Fruit fly (Drosophila melanogaster) whole organism, prepupa: ENCODE results near the gene asf1.

Source experiments
- CG1621 ChIP-seq: fragments of 200-800 bp; sonication (Bioruptor generic); optimal IDR thresholded peaks from 3 replicates; lab custom pipeline; 2018; ENCODE audit warnings: missing biosample characterization, mild to moderate bottlenecking, missing genetic modification characterization
- CG6276 ChIP-seq: fragments of 200-800 bp; sonication (Bioruptor generic); optimal IDR thresholded peaks from 2 replicates; lab custom pipeline; 2017; ENCODE audit warnings: missing biosample characterization, mild to moderate bottlenecking, missing genetic modification characterization
- Eip75B ChIP-seq: fragments of 200-800 bp; sonication (Bioruptor generic); optimal IDR thresholded peaks from 3 replicates; lab custom pipeline; 2016; ENCODE audit warnings: missing biosample characterization, missing genetic modification characterization
- dsx ChIP-seq: fragments of 200-800 bp; optimal IDR thresholded peaks from 3 replicates; lab custom pipeline; 2019; ENCODE audit warnings: missing biosample characterization, mild to moderate bottlenecking, missing genetic modification characterization, moderate library complexity; ENCODE audit not compliant: poor library complexity, severe bottlenecking
- net ChIP-seq: fragments of 200-800 bp; sonication (Bioruptor generic); optimal IDR thresholded peaks from 3 replicates; lab custom pipeline; 2016; ENCODE audit warnings: missing biosample characterization, missing genetic modification characterization

DNA sequence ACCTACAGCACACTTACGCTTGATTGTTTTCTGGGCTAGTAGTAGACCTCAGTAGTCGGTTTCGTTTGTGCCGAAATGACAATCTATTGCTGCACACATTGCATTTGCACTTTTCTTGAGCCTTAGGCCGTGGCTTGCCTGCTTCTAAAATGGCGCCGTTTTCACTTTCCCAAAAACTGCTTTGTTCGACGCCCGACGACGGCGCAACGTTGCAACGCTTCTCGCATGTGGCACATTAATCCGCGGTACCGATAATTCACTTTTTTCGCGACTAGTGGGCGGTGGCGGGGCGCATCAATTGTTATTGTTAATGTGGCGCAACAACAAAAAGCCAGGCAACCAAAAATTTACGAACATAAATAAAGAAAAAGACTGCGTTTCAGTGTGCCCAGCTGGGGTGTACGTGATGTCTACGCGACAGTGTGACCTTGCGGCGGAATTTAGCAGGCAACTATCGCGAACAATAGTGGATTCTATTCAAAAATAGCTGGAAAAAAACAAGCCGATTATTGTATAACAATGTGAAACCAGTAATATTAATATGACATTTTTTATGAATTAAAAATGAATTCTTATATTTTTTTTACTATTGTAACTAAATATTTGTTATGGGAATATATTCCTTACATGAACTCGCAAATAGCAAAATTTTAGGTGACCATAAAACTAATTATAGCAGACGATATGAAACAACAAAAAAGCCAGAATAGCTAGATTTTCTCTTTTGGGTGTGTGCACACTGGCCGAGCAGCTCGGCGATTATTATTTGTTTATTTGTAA is 20.1 kb upstream of the asf1 start, which contains the start of the genes ash1 and Taf6:
- TF ChIP-seq dsx (GFP tag; lab: Kevin White, UChicago) (no peak), CG1621 (tag; lab: Kevin White, UChicago) (no peak), Eip75B (no peak), CG6276 (no peak), net (GFP tag; lab: Kevin White, UChicago) (no peak)
